Fruit fly (Drosophila melanogaster) whole organism, wandering third instar larva: Measurements from ENCODE around the gene eIF4A.

ENCODE experiments used
- Rel ChIP-seq, 2 experiments: fragments of 200-800 bp; sonication (Bioruptor generic) in 1 of 2; optimal IDR thresholded peaks; 2 replicates in 1 of 2; 3 replicates in 1 of 2; lab custom pipeline; 2016 to 2019; ENCODE audit warnings: mild to moderate bottlenecking in 2 of 2, missing biosample characterization in 2 of 2, missing genetic modification characterization in 2 of 2, moderate library complexity in 1 of 2
- brk ChIP-seq: fragments of 200-800 bp; sonication (Bioruptor generic); optimal IDR thresholded peaks from 2 replicates; lab custom pipeline; 2016; ENCODE audit warnings: missing biosample characterization, mild to moderate bottlenecking, missing genetic modification characterization
- ey ChIP-seq: fragments of 200-800 bp; sonication (Bioruptor generic); optimal IDR thresholded peaks from 2 replicates; lab custom pipeline; 2016; ENCODE audit warnings: missing biosample characterization, missing genetic modification characterization
- lola ChIP-seq: fragments of >200 bp; optimal IDR thresholded peaks from 2 replicates; lab custom pipeline; 2017; ENCODE audit warnings: missing biosample characterization, missing genetic modification characterization
- pan ChIP-seq: fragments of >200 bp; optimal IDR thresholded peaks from 2 replicates; lab custom pipeline; 2017
- tai ChIP-seq: sonication (Bioruptor generic); optimal IDR thresholded peaks from 2 replicates; lab custom pipeline; 2016; ENCODE audit warnings: missing biosample characterization, missing genetic modification characterization

DNA sequence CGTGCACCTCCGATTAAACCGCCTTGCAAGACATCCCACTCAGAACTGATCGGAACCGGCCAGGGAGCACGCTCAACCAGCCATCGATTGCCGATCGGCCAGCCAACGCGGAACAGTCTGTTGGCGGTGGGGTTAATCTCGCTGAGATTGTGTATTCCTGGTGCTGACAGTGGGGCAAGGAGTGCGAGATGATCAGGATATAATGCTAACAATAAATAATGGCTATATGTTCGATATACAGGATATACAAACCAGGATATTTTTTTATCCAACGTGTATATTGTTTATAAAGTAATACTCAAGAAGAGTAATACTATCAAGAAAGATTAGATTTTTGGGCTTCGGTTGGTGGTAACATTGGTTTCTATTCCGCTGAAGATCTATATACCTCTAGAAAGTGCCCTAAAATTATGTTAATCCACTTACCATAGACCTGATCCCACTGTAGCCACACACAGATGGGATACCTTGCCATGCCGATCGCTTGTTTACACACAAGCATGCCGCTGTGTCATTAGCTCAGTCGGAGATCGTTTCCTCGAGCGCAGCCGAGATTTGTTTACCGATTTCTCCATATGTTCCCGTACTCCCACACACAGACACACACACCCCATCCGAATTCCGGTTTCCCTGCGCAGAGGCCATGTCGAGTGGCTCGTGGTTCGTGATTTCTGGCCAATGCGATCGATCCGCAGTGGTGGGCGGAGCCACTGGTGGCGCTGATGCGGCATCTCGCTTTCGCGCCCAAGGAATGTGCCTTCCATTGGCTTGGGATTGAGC, 38.0 kb downstream of the eIF4A start, which contains the start of gene H2.0:
- TF ChIP-seq pan (lab: Kevin White, UChicago) (no peak), lola (GFP tag; lab: Kevin White, UChicago) (no peak), ey (GFP tag; lab: Kevin White, UChicago) (peak; percentile 47), Rel (GFP tag; optimal IDR thresholded peaks at IDR 0.05; lab: Kevin White, UChicago) (no peak), Rel (tag; optimal IDR thresholded peaks at IDR 0.05; lab: Kevin White, UChicago) (no peak), brk (no peak), tai (GFP tag; lab: Kevin White, UChicago) (no peak)
